Fruit fly (Drosophila melanogaster) whole organism: ENCODE data around the gene CrzR.

Experiments
- CG8478 ChIP-seq: fragments of >200 bp; optimal IDR thresholded peaks from 2 replicates; lab custom pipeline; 2018; ENCODE audit warnings: inconsistent platforms
- Dll ChIP-seq: fragments of >200 bp; optimal IDR thresholded peaks from 2 replicates; lab custom pipeline; 2017
- EcR ChIP-seq, 2 experiments: fragments of >200 bp; optimal IDR thresholded peaks; 2 replicates each; lab custom pipeline; 2017; ENCODE audit warnings: missing biosample characterization in 2 of 2, missing genetic modification characterization in 2 of 2, missing genetic modification reagents in 2 of 2
- pan ChIP-seq: fragments of >200 bp; optimal IDR thresholded peaks from 2 replicates; lab custom pipeline; 2017
- psq ChIP-seq: fragments of >200 bp; optimal IDR thresholded peaks from 2 replicates; lab custom pipeline; 2017
- usp ChIP-seq: fragments of >200 bp; optimal IDR thresholded peaks from 2 replicates; lab custom pipeline; 2017; ENCODE audit warnings: missing biosample characterization, missing genetic modification characterization, mixed read lengths

Gene CrzR

dm6 chr3L:12351440-12351839, at the start of gene CrzR:
Gene CrzR (minus strand): TSS chr3L:12351544.
- no peak for TF ChIP-seq pan (lab: Kevin White, UChicago)
- no peak for TF ChIP-seq CG8478 (lab: Kevin White, UChicago)
- no peak for TF ChIP-seq EcR (GFP tag; optimal IDR thresholded peaks at IDR 0.05; lab: Kevin White, UChicago)
- TF ChIP-seq usp (GFP tag; lab: Kevin White, UChicago), result no peak
- TF ChIP-seq Dll (lab: Kevin White, UChicago), result no peak
- TF ChIP-seq psq, result no peak

dm6 chr3L:12399171-12399570, 47.8 kb upstream of the CrzR start, which contains the start of gene CG32104:
Gene CG32104 (minus strand): TSS chr3L:12399322.
- TF ChIP-seq EcR (GFP tag; optimal IDR thresholded peaks at IDR 0.05; lab: Kevin White, UChicago) (no peak), Dll (lab: Kevin White, UChicago) (no peak), usp (GFP tag; lab: Kevin White, UChicago) (no peak), pan (lab: Kevin White, UChicago) (no peak), CG8478 (lab: Kevin White, UChicago) (no peak), psq (no peak)

dm6 chr3L:12395871-12396270, 44.5 kb upstream of the CrzR start, which contains the start of gene Obp69a:
Gene Obp69a (plus strand): TSS chr3L:12396171.
- TF ChIP-seq EcR (GFP tag; optimal IDR thresholded peaks at IDR 0.05; lab: Kevin White, UChicago) (no peak), CG8478 (lab: Kevin White, UChicago) (no peak), Dll (lab: Kevin White, UChicago) (no peak), pan (lab: Kevin White, UChicago) (no peak), psq (no peak), usp (GFP tag; lab: Kevin White, UChicago) (no peak)

- TF ChIP-seq pan (lab: Kevin White, UChicago) (no peak), EcR (GFP tag; optimal IDR thresholded peaks at IDR 0.05; lab: Kevin White, UChicago) (no peak), Dll (lab: Kevin White, UChicago) (no peak), psq (no peak), CG8478 (lab: Kevin White, UChicago) (no peak), usp (GFP tag; lab: Kevin White, UChicago) (no peak)
These were observed 41.4 kb upstream of the CrzR start for dm6 chr3L:12392758-12393157.

dm6 chr3L:12392068-12392467, 40.7 kb upstream of the CrzR start:
- TF ChIP-seq psq, result no peak
- no peak for TF ChIP-seq EcR (GFP tag; optimal IDR thresholded peaks at IDR 0.05; lab: Kevin White, UChicago)

- TF ChIP-seq pan (lab: Kevin White, UChicago) (no peak), usp (GFP tag; lab: Kevin White, UChicago) (no peak), psq (no peak), EcR (GFP tag; optimal IDR thresholded peaks at IDR 0.05; lab: Kevin White, UChicago) (no peak), CG8478 (lab: Kevin White, UChicago) (no peak), Dll (lab: Kevin White, UChicago) (no peak)
These were observed 40.0 kb upstream of the CrzR start, which contains the start of gene Ncc69 for dm6 chr3L:12391240-12391843. Gene Ncc69 (minus strand): TSS chr3L:12391444.

- TF ChIP-seq pan (lab: Kevin White, UChicago) (no peak), CG8478 (lab: Kevin White, UChicago) (no peak), psq (no peak), Dll (lab: Kevin White, UChicago) (no peak), EcR (GFP tag; optimal IDR thresholded peaks at IDR 0.05; lab: Kevin White, UChicago) (no peak), usp (GFP tag; lab: Kevin White, UChicago) (no peak)
These were observed 36.6 kb upstream of the CrzR start for dm6 chr3L:12387898-12388297.

dm6 chr3L:12387063-12387462, 35.7 kb upstream of the CrzR start:
- TF ChIP-seq psq, result no peak
- TF ChIP-seq usp (GFP tag; lab: Kevin White, UChicago), result no peak
- TF ChIP-seq CG8478 (lab: Kevin White, UChicago), result no peak
- no peak for TF ChIP-seq Dll (lab: Kevin White, UChicago)
- no peak for TF ChIP-seq pan (lab: Kevin White, UChicago)
- TF ChIP-seq EcR (GFP tag; optimal IDR thresholded peaks at IDR 0.05; lab: Kevin White, UChicago), result no peak

- TF ChIP-seq Dll (lab: Kevin White, UChicago) (no peak), psq (no peak), usp (GFP tag; lab: Kevin White, UChicago) (no peak), CG8478 (lab: Kevin White, UChicago) (no peak), EcR (GFP tag; optimal IDR thresholded peaks at IDR 0.05; lab: Kevin White, UChicago) (no peak), pan (lab: Kevin White, UChicago) (no peak)
These were observed 29.2 kb upstream of the CrzR start for dm6 chr3L:12380592-12380991.

- TF ChIP-seq usp (GFP tag; lab: Kevin White, UChicago) (no peak), pan (lab: Kevin White, UChicago) (no peak), CG8478 (lab: Kevin White, UChicago) (no peak), Dll (lab: Kevin White, UChicago) (no peak), psq (no peak), EcR (GFP tag; optimal IDR thresholded peaks at IDR 0.05; lab: Kevin White, UChicago) (no peak)
These were observed 23.1 kb upstream of the CrzR start for dm6 chr3L:12374420-12374819.

- TF ChIP-seq pan (lab: Kevin White, UChicago), result no peak
These were observed 12.4 kb upstream of the CrzR start for dm6 chr3L:12363729-12364128.

dm6 chr3L:12350307-12350706, 1.0 kb downstream of the CrzR start:
- TF ChIP-seq Dll (lab: Kevin White, UChicago) (no peak), pan (lab: Kevin White, UChicago) (no peak), CG8478 (lab: Kevin White, UChicago) (no peak), psq (no peak), EcR (GFP tag; optimal IDR thresholded peaks at IDR 0.05; lab: Kevin White, UChicago) (no peak), usp (GFP tag; lab: Kevin White, UChicago) (no peak)
